Worm (Caenorhabditis elegans) whole organism, late embryonic: ENCODE results near the gene idi-1.

Experiments
- C08G9.2 ChIP-seq: sonication (generic microtip); optimal IDR thresholded peaks from 2 replicates; lab custom pipeline; 2016; ENCODE audit warnings: mild to moderate bottlenecking, missing genetic modification characterization, moderate library complexity, missing compliant biosample characterization
- C38D4.7 ChIP-seq: fragments of 200-800 bp; sonication (Bioruptor generic); optimal IDR thresholded peaks from 2 replicates; lab custom pipeline; 2018; ENCODE audit warnings: mild to moderate bottlenecking, missing genetic modification characterization, moderate library complexity, missing compliant biosample characterization
- F13H6.1 ChIP-seq: sonication (generic microtip); optimal IDR thresholded peaks from 2 replicates; lab custom pipeline; 2016; ENCODE audit warnings: missing genetic modification characterization, missing compliant biosample characterization
- T23F11.4 ChIP-seq: fragments of 200-800 bp; sonication (Bioruptor generic); optimal IDR thresholded peaks from 2 replicates; lab custom pipeline; 2018; ENCODE audit warnings: mild to moderate bottlenecking, missing genetic modification characterization, missing compliant biosample characterization
- Y22D7AL.16 ChIP-seq: sonication (generic microtip); optimal IDR thresholded peaks from 2 replicates; lab custom pipeline; 2016; ENCODE audit warnings: missing genetic modification characterization, missing compliant biosample characterization
- ahr-1 ChIP-seq: sonication (generic microtip); optimal IDR thresholded peaks from 2 replicates; lab custom pipeline; 2016; ENCODE audit warnings: missing genetic modification characterization, missing compliant biosample characterization
- ceh-14 ChIP-seq: sonication (generic microtip); optimal IDR thresholded peaks from 2 replicates; lab custom pipeline; 2016; ENCODE audit warnings: missing genotype, missing genetic modification characterization, missing compliant biosample characterization
- ceh-2 ChIP-seq: sonication (generic microtip); optimal IDR thresholded peaks from 2 replicates; lab custom pipeline; 2016; ENCODE audit warnings: missing genotype, missing genetic modification characterization, missing compliant biosample characterization
- ceh-22 ChIP-seq: sonication (generic microtip); optimal IDR thresholded peaks from 2 replicates; lab custom pipeline; 2017; ENCODE audit warnings: missing biosample characterization, missing genetic modification characterization
- ceh-24 ChIP-seq: sonication (generic microtip); optimal IDR thresholded peaks from 2 replicates; lab custom pipeline; 2016; ENCODE audit warnings: mild to moderate bottlenecking, missing genetic modification characterization, missing compliant biosample characterization
- ceh-30 ChIP-seq: fragments of 150-350 bp; optimal IDR thresholded peaks from 2 replicates; lab custom pipeline; 2014; ENCODE audit warnings: missing biosample characterization, missing genetic modification characterization
- ceh-31 ChIP-seq: sonication (generic microtip); optimal IDR thresholded peaks from 2 replicates; lab custom pipeline; 2016; ENCODE audit warnings: missing genetic modification characterization, missing compliant biosample characterization
- ceh-34 ChIP-seq: sonication (generic microtip); optimal IDR thresholded peaks from 2 replicates; lab custom pipeline; 2016; ENCODE audit warnings: mild to moderate bottlenecking, missing genetic modification characterization, missing compliant biosample characterization
- ceh-45 ChIP-seq: fragments of 200-800 bp; sonication (Bioruptor generic); IDR thresholded peaks from 2 replicates; pipeline ENCODE4 v1.3.6; 2022; ENCODE audit warnings: missing genetic modification reagents, missing genetic modification characterization, missing compliant biosample characterization
- che-1 ChIP-seq: sonication (generic microtip); optimal IDR thresholded peaks from 2 replicates; lab custom pipeline; 2016; ENCODE audit warnings: mild to moderate bottlenecking, missing genetic modification characterization, missing compliant biosample characterization
- dmd-4 ChIP-seq: sonication (generic microtip); optimal IDR thresholded peaks from 2 replicates; lab custom pipeline; 2016; ENCODE audit warnings: borderline replicate concordance, missing genetic modification characterization, missing compliant biosample characterization
- dve-1 ChIP-seq: sonication (generic microtip); optimal IDR thresholded peaks from 2 replicates; lab custom pipeline; 2017; ENCODE audit warnings: antibody characterized with exemption, mild to moderate bottlenecking, missing genetic modification characterization, missing compliant biosample characterization
- elt-2 ChIP-seq: sonication (generic microtip); optimal IDR thresholded peaks from 2 replicates; lab custom pipeline; 2016; ENCODE audit warnings: missing genetic modification reagents, missing genetic modification characterization, missing compliant biosample characterization
- elt-4 ChIP-seq: sonication (generic microtip); optimal IDR thresholded peaks from 2 replicates; lab custom pipeline; 2016; ENCODE audit warnings: missing genetic modification characterization, missing compliant biosample characterization
- eyg-1 ChIP-seq: sonication (generic microtip); optimal IDR thresholded peaks from 2 replicates; lab custom pipeline; 2016; ENCODE audit warnings: missing genotype, missing genetic modification characterization, missing compliant biosample characterization
- fkh-10 ChIP-seq: fragments of 150-350 bp; optimal IDR thresholded peaks from 2 replicates; lab custom pipeline; 2014; ENCODE audit warnings: missing biosample characterization, missing genetic modification reagents, missing genetic modification characterization
- fkh-6 ChIP-seq: sonication (generic microtip); optimal IDR thresholded peaks from 2 replicates; lab custom pipeline; 2016; ENCODE audit warnings: missing genetic modification characterization, missing compliant biosample characterization
- hlh-13 ChIP-seq: fragments of 200-800 bp; sonication (Bioruptor generic); optimal IDR thresholded peaks from 2 replicates; lab custom pipeline; 2018; ENCODE audit warnings: mild to moderate bottlenecking, missing genetic modification characterization, missing compliant biosample characterization
- hlh-30 ChIP-seq: sonication (generic microtip); optimal IDR thresholded peaks from 2 replicates; lab custom pipeline; 2017; ENCODE audit warnings: antibody characterized with exemption, missing genetic modification characterization, missing compliant biosample characterization; ENCODE audit not compliant: insufficient read depth
- hlh-6 ChIP-seq: sonication (generic microtip); optimal IDR thresholded peaks from 2 replicates; lab custom pipeline; 2016; ENCODE audit warnings: missing genotype, missing genetic modification characterization, missing compliant biosample characterization
- hlh-8 ChIP-seq: sonication (generic microtip); optimal IDR thresholded peaks from 2 replicates; lab custom pipeline; 2016; ENCODE audit warnings: missing genotype, missing genetic modification characterization, missing compliant biosample characterization
- lim-6 ChIP-seq: sonication (generic microtip); optimal IDR thresholded peaks from 2 replicates; lab custom pipeline; 2016; ENCODE audit warnings: missing genetic modification characterization, missing compliant biosample characterization
- lin-11 ChIP-seq: fragments of 200-800 bp; sonication (Bioruptor generic); optimal IDR thresholded peaks from 2 replicates; lab custom pipeline; 2018; ENCODE audit warnings: mild to moderate bottlenecking, missing genetic modification characterization, missing compliant biosample characterization
- mec-3 ChIP-seq: sonication (generic microtip); optimal IDR thresholded peaks from 2 replicates; lab custom pipeline; 2016; ENCODE audit warnings: borderline replicate concordance, missing genetic modification characterization, missing compliant biosample characterization
- nfya-1 ChIP-seq: sonication (generic microtip); optimal IDR thresholded peaks from 2 replicates; lab custom pipeline; 2017; ENCODE audit warnings: missing genetic modification characterization, mild to moderate bottlenecking, missing compliant biosample characterization, antibody characterized with exemption, moderate library complexity
- nhr-11 ChIP-seq: fragments of 150-350 bp; optimal IDR thresholded peaks from 2 replicates; lab custom pipeline; 2014; ENCODE audit warnings: missing biosample characterization, missing genetic modification characterization
- nhr-232 ChIP-seq: sonication (generic microtip); optimal IDR thresholded peaks from 2 replicates; lab custom pipeline; 2016; ENCODE audit warnings: missing genetic modification characterization, missing compliant biosample characterization
- pag-3 ChIP-seq: sonication (generic microtip); optimal IDR thresholded peaks from 2 replicates; lab custom pipeline; 2016; ENCODE audit warnings: missing compliant biosample characterization, missing genetic modification characterization, borderline replicate concordance
- pat-9 ChIP-seq: fragments of 200-800 bp; sonication (Bioruptor generic); optimal IDR thresholded peaks from 2 replicates; lab custom pipeline; 2018; ENCODE audit warnings: mild to moderate bottlenecking, missing genetic modification characterization, moderate library complexity, missing compliant biosample characterization
- pha-4 ChIP-seq: fragments of 150-350 bp; optimal IDR thresholded peaks from 2 replicates; lab custom pipeline; 2018; ENCODE audit warnings: missing biosample characterization, missing genetic modification reagents, missing genetic modification characterization
- pqm-1 ChIP-seq: sonication (generic microtip); optimal IDR thresholded peaks from 2 replicates; lab custom pipeline; 2016; ENCODE audit warnings: missing genetic modification characterization, missing compliant biosample characterization
- pros-1 ChIP-seq: fragments of 150-350 bp; optimal IDR thresholded peaks from 2 replicates; lab custom pipeline; 2014; ENCODE audit warnings: missing biosample characterization, missing genetic modification reagents, missing genetic modification characterization
- rnt-1 ChIP-seq: sonication (generic microtip); optimal IDR thresholded peaks from 2 replicates; lab custom pipeline; 2016; ENCODE audit warnings: missing genetic modification characterization, missing compliant biosample characterization
- sdc-2 ChIP-seq: sonication (generic microtip); optimal IDR thresholded peaks from 2 replicates; lab custom pipeline; 2016; ENCODE audit warnings: missing genotype, missing genetic modification characterization, missing compliant biosample characterization
- sox-4 ChIP-seq: sonication (generic microtip); optimal IDR thresholded peaks from 2 replicates; lab custom pipeline; 2017; ENCODE audit warnings: mild to moderate bottlenecking, missing genetic modification characterization, inconsistent platforms, missing compliant biosample characterization
- syd-9 ChIP-seq: sonication (generic microtip); optimal IDR thresholded peaks from 2 replicates; lab custom pipeline; 2016; ENCODE audit warnings: mild to moderate bottlenecking, missing genetic modification characterization, moderate library complexity, missing compliant biosample characterization
- tbx-2 ChIP-seq: sonication (generic microtip); optimal IDR thresholded peaks from 2 replicates; lab custom pipeline; 2016; ENCODE audit warnings: missing genetic modification characterization, missing compliant biosample characterization
- unc-3 ChIP-seq, 2 experiments: fragments of 200-800 bp in 1 of 2; sonication (Bioruptor generic) in 1 of 2; sonication (generic microtip) in 1 of 2; conservative IDR thresholded peaks in 1 of 2; optimal IDR thresholded peaks in 1 of 2; 2 replicates each; pipeline versions ENCODE4 v1.3.6 to Lab custom; 2016 to 2022; ENCODE audit warnings: missing compliant biosample characterization in 2 of 2, missing genetic modification characterization in 2 of 2, missing genetic modification reagents in 1 of 2
- unc-42 ChIP-seq: sonication (generic microtip); optimal IDR thresholded peaks from 2 replicates; lab custom pipeline; 2016; ENCODE audit warnings: missing genotype, missing genetic modification characterization, missing compliant biosample characterization
- zip-5 ChIP-seq: sonication (generic microtip); optimal IDR thresholded peaks from 2 replicates; lab custom pipeline; 2016; ENCODE audit warnings: missing genetic modification characterization, missing compliant biosample characterization

The idi-1 gene

ce11 chrIII:8126978-8127377 lies 35.5 kb downstream of the idi-1 start (continued):
- TF ChIP-seq pag-3, result no peak
- TF ChIP-seq ceh-22, result no peak
- TF ChIP-seq ahr-1, result no peak
- TF ChIP-seq ceh-24 (tag; lab: Kevin White, UChicago), result no peak
- peak; percentile 38 for TF ChIP-seq ceh-34 (tag; lab: Kevin White, UChicago)
- no peak for TF ChIP-seq nhr-232
- no peak for TF ChIP-seq mec-3
- TF ChIP-seq pqm-1 (tag; lab: Kevin White, UChicago), result no peak
- TF ChIP-seq sox-4 (tag; lab: Kevin White, UChicago), result no peak
- no peak for TF ChIP-seq ceh-30
- no peak for TF ChIP-seq elt-4 (tag; lab: Kevin White, UChicago)

- TF ChIP-seq dmd-4 (tag; lab: Kevin White, UChicago) (no peak), hlh-30 (tag; lab: Kevin White, UChicago) (no peak), ahr-1 (no peak), fkh-6 (no peak), rnt-1 (tag; lab: Kevin White, UChicago) (no peak), dve-1 (tag; lab: Kevin White, UChicago) (no peak), nhr-232 (no peak), sdc-2 (tag; lab: Kevin White, UChicago) (no peak), ceh-45 (GFP tag; lab: Robert Waterston, UW) (no peak), F13H6.1 (tag; lab: Kevin White, UChicago) (no peak), pha-4 (tag; lab: Kevin White, UChicago) (no peak), che-1 (no peak), unc-3 (GFP tag; conservative IDR thresholded peaks at IDR 0.05; lab: Robert Waterston, UW) (no peak), unc-3 (tag; optimal IDR thresholded peaks at IDR 0.05; lab: Kevin White, UChicago) (no peak), T23F11.4 (GFP tag; lab: Kevin White, UChicago) (no peak), hlh-8 (no peak), nhr-11 (tag; lab: Kevin White, UChicago) (no peak), zip-5 (tag; lab: Kevin White, UChicago) (no peak), Y22D7AL.16 (no peak), pros-1 (tag; lab: Kevin White, UChicago) (no peak), pag-3 (no peak)
- TF ChIP-seq, all 69 proteins: peak for 0
Observed at ce11 chrIII:8129195-8129594, 37.7 kb downstream of the idi-1 start.

ce11 chrIII:8130177-8130902 lies 38.8 kb downstream of the idi-1 start, which contains the start of the genes rpl-21 and C14B9.10:
rpl-21 (minus strand) TSS chrIII:8130227.
C14B9.10 (plus strand) TSS chrIII:8130852.
- TF ChIP-seq hlh-30 (tag; lab: Kevin White, UChicago) (peak; percentile 46), C08G9.2 (tag; lab: Kevin White, UChicago) (no peak), unc-42 (tag; lab: Kevin White, UChicago) (peak; percentile 61), hlh-6 (tag; lab: Kevin White, UChicago) (no peak), hlh-13 (no peak), eyg-1 (tag; lab: Kevin White, UChicago) (no peak), fkh-6 (no peak), pros-1 (tag; lab: Kevin White, UChicago) (no peak), pqm-1 (tag; lab: Kevin White, UChicago) (no peak), nfya-1 (tag; lab: Kevin White, UChicago) (peak; percentile 92), lim-6 (no peak), hlh-8 (no peak), sox-4 (tag; lab: Kevin White, UChicago) (no peak), ceh-45 (GFP tag; lab: Robert Waterston, UW) (no peak), syd-9 (no peak), ceh-30 (no peak), dmd-4 (tag; lab: Kevin White, UChicago) (no peak), Y22D7AL.16 (no peak), ceh-31 (peak; percentile 64), fkh-10 (no peak), lin-11 (no peak), sdc-2 (tag; lab: Kevin White, UChicago) (no peak), ceh-14 (no peak), ceh-2 (tag; lab: Kevin White, UChicago) (no peak), unc-3 (GFP tag; conservative IDR thresholded peaks at IDR 0.05; lab: Robert Waterston, UW) (no peak), unc-3 (tag; optimal IDR thresholded peaks at IDR 0.05; lab: Kevin White, UChicago) (no peak), elt-2 (tag; lab: Kevin White, UChicago) (peak; percentile 23), ceh-22 (no peak), nhr-11 (tag; lab: Kevin White, UChicago) (no peak), C38D4.7 (no peak), tbx-2 (tag; lab: Kevin White, UChicago) (peak; percentile 49), dve-1 (tag; lab: Kevin White, UChicago) (peak; percentile 28), pat-9 (tag; lab: Kevin White, UChicago) (no peak), mec-3 (no peak)
